Fruit fly (Drosophila melanogaster) whole organism, wandering third instar larva: Measurements from ENCODE around the gene CG31948.

Experiments
- Abd-B ChIP-seq: fragments of >200 bp; optimal IDR thresholded peaks from 2 replicates; lab custom pipeline; 2017; ENCODE audit warnings: missing biosample characterization, missing genetic modification characterization
- Dfd ChIP-seq: fragments of >200 bp; optimal IDR thresholded peaks from 2 replicates; lab custom pipeline; 2017; ENCODE audit warnings: missing biosample characterization, missing genetic modification characterization
- GATAd ChIP-seq: sonication (Bioruptor generic); optimal IDR thresholded peaks from 2 replicates; lab custom pipeline; 2016; ENCODE audit warnings: missing biosample characterization, missing genetic modification characterization
- OdsH ChIP-seq: fragments of 200-800 bp; sonication (Bioruptor generic); optimal IDR thresholded peaks from 2 replicates; lab custom pipeline; 2016; ENCODE audit warnings: missing biosample characterization, mild to moderate bottlenecking, missing genetic modification characterization
- br ChIP-seq: fragments of 200-800 bp; sonication (Bioruptor generic); optimal IDR thresholded peaks from 2 replicates; lab custom pipeline; 2016; ENCODE audit warnings: missing biosample characterization, missing genetic modification characterization
- dl ChIP-seq, 2 experiments: fragments of 175-275, 200-275 bp in 1 of 2; fragments of 200-275 bp in 1 of 2; sonication (Bioruptor generic); optimal IDR thresholded peaks; lab custom pipeline; 2018; ENCODE audit warnings: mild to moderate bottlenecking in 2 of 2, missing biosample characterization in 2 of 2, missing genetic modification characterization in 2 of 2, moderate library complexity in 2 of 2; ENCODE audit not compliant: partially characterized antibody in 2 of 2, insufficient read depth in 1 of 2
- dmrt93B ChIP-seq: fragments of 200-800 bp; sonication (Bioruptor generic); optimal IDR thresholded peaks from 2 replicates; lab custom pipeline; 2018; ENCODE audit warnings: missing biosample characterization, mild to moderate bottlenecking, missing genetic modification characterization
- h ChIP-seq: fragments of 200-800 bp; sonication (Bioruptor generic); optimal IDR thresholded peaks from 3 replicates; lab custom pipeline; 2016; ENCODE audit warnings: missing biosample characterization, mild to moderate bottlenecking, missing genetic modification characterization
- psq ChIP-seq: fragments of 200-800 bp; sonication (Bioruptor generic); optimal IDR thresholded peaks from 3 replicates; lab custom pipeline; 2017; ENCODE audit warnings: missing biosample characterization, mild to moderate bottlenecking, missing genetic modification characterization, moderate library complexity
- rgr ChIP-seq: fragments of 200-800 bp; sonication (Bioruptor generic); optimal IDR thresholded peaks from 3 replicates; lab custom pipeline; 2016; ENCODE audit warnings: missing biosample characterization, mild to moderate bottlenecking, missing genetic modification characterization
- sv ChIP-seq: fragments of 200-800 bp; sonication (Bioruptor generic); optimal IDR thresholded peaks from 3 replicates; lab custom pipeline; 2016; ENCODE audit warnings: missing biosample characterization, missing genetic modification characterization
- usp ChIP-seq: fragments of >200 bp; optimal IDR thresholded peaks from 2 replicates; lab custom pipeline; 2017; ENCODE audit warnings: missing biosample characterization, missing genetic modification characterization
- woc ChIP-seq: sonication (Bioruptor generic); optimal IDR thresholded peaks from 2 replicates; lab custom pipeline; 2016; ENCODE audit warnings: missing biosample characterization, mild to moderate bottlenecking, missing genetic modification characterization

dm6 chr2L:2399897-2400296 lies 16.6 kb downstream of the CG31948 start, which contains the start of gene VGlut:
- TF ChIP-seq br (GFP tag; lab: Kevin White, UChicago) = no peak
- TF ChIP-seq h (GFP tag; lab: Kevin White, UChicago) = no peak
- no peak for TF ChIP-seq GATAd (GFP tag; lab: Kevin White, UChicago)
- no peak for TF ChIP-seq rgr (GFP tag; lab: Kevin White, UChicago)
- TF ChIP-seq usp = no peak
- no peak for TF ChIP-seq psq (GFP tag; lab: Kevin White, UChicago)
- no peak for TF ChIP-seq woc (GFP tag; lab: Kevin White, UChicago)
- no peak for TF ChIP-seq Dfd (GFP tag; lab: Kevin White, UChicago)
- TF ChIP-seq dmrt93B (GFP tag; lab: Kevin White, UChicago) = no peak
- no peak for TF ChIP-seq Abd-B
- no peak for TF ChIP-seq OdsH (GFP tag; lab: Kevin White, UChicago)
- no peak for TF ChIP-seq sv (GFP tag; lab: Kevin White, UChicago)
- TF ChIP-seq dl (GFP tag; optimal IDR thresholded peaks at IDR 0.05; lab: Kevin White, UChicago; ENCODE audit: insufficient read depth in 1 of 2, partially characterized antibody in 2 of 2) = no peak
